Fruit fly (Drosophila melanogaster) S2 (cell line): ENCODE measurements around the gene CG5418.
A peak's percentile ranks its signal among the peaks of the same experiment; 100 is the strongest.

ENCODE experiments used
- CG8478 ChIP-seq: fragments of >200 bp; optimal IDR thresholded peaks from 2 replicates; lab custom pipeline; 2018
- CTCF ChIP-seq, 2 experiments: fragments of >200 bp; optimal IDR thresholded peaks; 2 replicates each; lab custom pipeline; 2018

CG5418 gene

dm6 chr2L:12434535-12434938 is 18.5 kb downstream of the CG5418 start, which contains the start of gene SC35:
Gene SC35, minus strand, starts transcription at chr2L:12434665.
- TF ChIP-seq CTCF (optimal IDR thresholded peaks at IDR 0.05; lab: Kevin White, UChicago) (no peak), CG8478 (no peak)

DNA sequence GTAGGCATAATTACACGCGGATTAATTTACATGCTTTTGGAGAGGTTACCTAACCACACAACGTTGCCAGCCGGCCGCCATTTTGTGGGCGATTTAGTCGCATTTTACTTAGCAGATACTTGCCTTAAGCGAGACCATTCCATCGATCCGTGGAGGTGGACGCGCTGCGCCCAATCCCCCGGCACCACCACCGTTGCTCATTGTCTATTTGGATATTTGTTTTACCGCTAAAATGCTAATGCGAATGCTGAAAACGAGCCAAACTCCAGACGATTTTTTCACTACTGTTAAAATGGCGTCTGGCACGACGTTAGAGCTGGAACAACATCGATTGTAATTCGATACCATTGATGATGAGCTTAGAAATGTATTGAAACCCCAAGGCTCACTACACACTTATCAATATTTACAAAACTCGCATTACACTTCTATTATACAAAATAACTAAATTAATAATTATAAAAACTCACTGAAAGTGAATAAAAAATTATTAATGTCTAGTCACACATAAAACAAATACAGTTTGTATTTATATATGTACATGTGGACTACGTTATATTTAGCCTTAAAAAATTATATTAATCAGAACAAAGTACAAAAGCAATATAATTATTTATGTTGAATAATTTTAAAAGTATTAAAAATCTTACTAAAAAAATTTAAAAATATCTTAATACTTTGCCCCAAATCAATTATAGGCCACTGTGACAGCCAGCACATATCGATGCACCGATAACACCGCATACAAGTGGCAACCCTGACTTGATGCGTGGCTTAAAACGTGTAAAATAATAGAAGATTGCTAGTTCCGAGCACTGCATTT is 19.1 kb downstream of the CG5418 start, which contains the start of gene eRF3:
eRF3 (plus strand) TSS at position 741 of the 823 bp plus-strand sequence.
- TF ChIP-seq CG8478 (no peak), CTCF (optimal IDR thresholded peaks at IDR 0.05; lab: Kevin White, UChicago) (no peak)

DNA sequence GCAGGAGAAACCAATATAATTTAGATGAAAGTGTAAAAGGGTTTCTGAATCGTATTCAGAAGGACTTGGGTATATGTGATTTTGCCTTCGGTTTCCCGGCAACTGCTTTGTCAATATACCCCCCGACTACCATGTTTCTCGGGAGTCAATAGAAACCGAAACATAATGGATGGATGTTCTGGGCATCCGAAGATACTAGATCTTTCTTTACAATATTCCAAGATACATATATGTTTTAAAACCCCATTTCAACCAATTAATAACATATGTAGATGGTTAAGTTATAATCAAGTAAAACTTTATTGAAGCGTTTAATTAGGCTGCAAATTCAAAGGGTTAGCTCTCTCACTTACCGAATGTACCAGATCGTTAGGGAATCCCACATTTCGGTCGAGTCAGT is 22.2 kb downstream of the CG5418 start, which contains the start of gene CG5435:
CG5435 (minus strand) TSS at position 101 of the 400 bp plus-strand sequence.
- TF ChIP-seq CTCF (optimal IDR thresholded peaks at IDR 0.05; lab: Kevin White, UChicago) (no peak), CG8478 (no peak)

dm6 chr2L:12427487-12428101 is 25.4 kb downstream of the CG5418 start, which contains the start of the genes CG5446 and Trm1:
Gene CG5446, minus strand, starts transcription at chr2L:12427709.
Gene Trm1, plus strand, starts transcription at chr2L:12428028.
- TF ChIP-seq CTCF (optimal IDR thresholded peaks at IDR 0.05; lab: Kevin White, UChicago): no peak
- no peak for TF ChIP-seq CG8478

- no peak for TF ChIP-seq CG8478
- peak; percentile 84 to 94 for TF ChIP-seq CTCF (optimal IDR thresholded peaks at IDR 0.05; lab: Kevin White, UChicago)
Measured at dm6 chr2L:12424555-12424954, 28.5 kb downstream of the CG5418 start, which contains the start of gene Fam92. Gene Fam92, plus strand, starts transcription at chr2L:12424904.

- TF ChIP-seq CTCF (optimal IDR thresholded peaks at IDR 0.05; lab: Kevin White, UChicago): no peak
Measured at dm6 chr2L:12423106-12423836, 29.8 kb downstream of the CG5418 start, which contains the start of gene vir-1. Gene vir-1, minus strand, starts transcription at chr2L:12423439.

- TF ChIP-seq CTCF (optimal IDR thresholded peaks at IDR 0.05; lab: Kevin White, UChicago): no peak
- no peak for TF ChIP-seq CG8478
Measured at dm6 chr2L:12421793-12422691, 31.0 kb downstream of the CG5418 start.

dm6 chr2L:12421188-12421587 is 31.9 kb downstream of the CG5418 start:
- no peak for TF ChIP-seq CG8478
- no peak for TF ChIP-seq CTCF (optimal IDR thresholded peaks at IDR 0.05; lab: Kevin White, UChicago)

- TF ChIP-seq CTCF (optimal IDR thresholded peaks at IDR 0.05; lab: Kevin White, UChicago) (no peak), CG8478 (no peak)
Measured at dm6 chr2L:12415485-12416137, 37.4 kb downstream of the CG5418 start.

DNA sequence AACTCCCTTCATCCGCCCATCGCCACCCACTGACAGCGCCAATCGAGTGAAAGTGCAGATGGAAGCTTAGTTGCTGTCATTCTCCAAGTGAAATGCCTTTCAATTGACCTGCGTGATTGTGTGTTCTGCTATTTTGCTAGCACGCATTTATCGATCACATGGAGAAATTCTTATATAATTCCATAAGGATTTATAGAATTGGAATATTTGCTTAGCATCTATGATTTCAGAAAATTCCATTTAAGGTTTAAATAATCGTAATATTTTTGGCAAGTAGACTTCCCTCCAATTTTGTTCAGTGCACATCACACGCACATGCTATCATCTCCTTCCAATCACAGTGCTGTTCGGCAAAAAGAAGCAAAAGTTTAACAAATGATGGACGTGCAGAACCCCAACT is 39.1 kb downstream of the CG5418 start:
- TF ChIP-seq CG8478: no peak
- TF ChIP-seq CTCF (optimal IDR thresholded peaks at IDR 0.05; lab: Kevin White, UChicago): no peak

DNA sequence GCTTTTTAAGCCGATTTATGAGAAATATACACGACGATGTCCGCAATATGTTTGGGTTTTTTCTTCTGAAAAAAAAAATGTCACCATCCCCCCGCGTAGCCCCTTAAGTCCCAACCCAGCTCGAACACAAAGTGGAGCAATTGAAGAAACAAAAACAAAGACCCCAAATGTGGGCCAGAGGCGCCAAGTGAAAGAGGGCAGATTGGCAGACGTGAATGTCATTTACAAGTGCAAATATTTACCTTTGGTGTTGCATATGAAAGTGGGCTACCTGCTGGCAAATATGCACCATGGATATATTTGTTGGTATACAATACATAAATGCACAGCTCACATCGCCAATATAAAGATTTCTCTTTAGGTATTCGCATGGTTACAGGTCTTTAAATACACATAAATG is 42.4 kb downstream of the CG5418 start:
- TF ChIP-seq CTCF (optimal IDR thresholded peaks at IDR 0.05; lab: Kevin White, UChicago) (no peak), CG8478 (no peak)

- TF ChIP-seq CG8478 (no peak), CTCF (optimal IDR thresholded peaks at IDR 0.05; lab: Kevin White, UChicago) (no peak)
Measured at dm6 chr2L:12404555-12405077, 48.4 kb downstream of the CG5418 start.
